2 worm cellular contexts compared by ENCODE assay signal in the genomic region with DNA sequence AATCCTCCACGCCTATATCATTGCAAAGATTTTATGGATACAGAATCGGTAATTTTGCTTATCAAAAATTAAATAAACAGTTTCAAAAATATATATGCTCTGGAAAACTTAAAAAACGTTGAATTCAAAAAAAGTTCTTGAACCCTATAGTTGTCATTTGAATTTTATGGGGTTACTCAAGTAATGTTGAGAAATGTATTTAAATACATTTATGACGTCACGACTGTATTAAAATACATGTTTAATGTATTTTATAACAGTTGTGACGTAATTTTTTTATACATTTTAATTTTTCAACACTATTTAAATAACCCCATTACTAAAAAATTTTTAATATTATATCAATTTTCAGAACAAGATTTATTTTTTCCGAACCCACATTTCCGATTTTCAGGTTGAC.
TF ChIP-seq lines count a peak whose summit lies in the region.

No protein-coding gene starts in this region.

TF ChIP-seq in whole organism, L2 larva, 48 proteins besides CTCF, POLR2A, EP300 and RAD21:
- TF ChIP-seq nhr-21 (tag; optimal IDR thresholded peaks at IDR 0.05; lab: Kevin White, UChicago) (no peak), ceh-16 (tag; optimal IDR thresholded peaks at IDR 0.05; lab: Kevin White, UChicago) (no peak), nhr-10 (tag; optimal IDR thresholded peaks at IDR 0.05; lab: Kevin White, UChicago) (no peak), nhr-25 (tag; optimal IDR thresholded peaks at IDR 0.05; lab: Kevin White, UChicago) (peak; percentile 25)
TF ChIP-seq in whole organism, L2 larva: peak in this region for 1.

TF ChIP-seq in whole organism, mixed stage, embryonic, 35 proteins besides CTCF, POLR2A, EP300 and RAD21:
- TF ChIP-seq lsy-2 (tag; optimal IDR thresholded peaks at IDR 0.05; lab: Kevin White, UChicago) = no peak
- no peak for TF ChIP-seq ceh-43 (GFP tag; optimal IDR thresholded peaks at IDR 0.05; lab: Kevin White, UChicago)
- TF ChIP-seq ces-1 (GFP tag; optimal IDR thresholded peaks at IDR 0.05; lab: Kevin White, UChicago) = no peak
- TF ChIP-seq zip-8 (tag; optimal IDR thresholded peaks at IDR 0.05; lab: Kevin White, UChicago) = peak; percentile 92
- TF ChIP-seq snpc-4 (tag; optimal IDR thresholded peaks at IDR 0.05; lab: Kevin White, UChicago) = no peak
- TF ChIP-seq nhr-12 (tag; optimal IDR thresholded peaks at IDR 0.05; lab: Kevin White, UChicago) = no peak
